Worm (Caenorhabditis elegans): ENCODE measurements around the gene Y50D7A.8.

The Y50D7A.8 gene

ce11 chrIII:343141-343345 lies at the start of gene Y50D7A.8:
Y50D7A.8 (minus strand) TSS chrIII:343241.
- no peak for TF ChIP-seq aly-1 (tag; optimal IDR thresholded peaks at IDR 0.05)
- no peak for TF ChIP-seq scrt-1 (GFP tag; IDR thresholded peaks at IDR 0.05)
- no peak for TF ChIP-seq hnd-1 (tag; optimal IDR thresholded peaks at IDR 0.05)
- no peak for TF ChIP-seq tra-4 (tag; optimal IDR thresholded peaks at IDR 0.05)

ce11 chrIII:385068-385467 lies 42.0 kb upstream of the Y50D7A.8 start:
- TF ChIP-seq scrt-1 (GFP tag; IDR thresholded peaks at IDR 0.05) (no peak), ceh-36 (tag; optimal IDR thresholded peaks at IDR 0.05) (no peak), B0310.2 (tag; optimal IDR thresholded peaks at IDR 0.05) (no peak), tbx-37 (GFP tag; conservative IDR thresholded peaks at IDR 0.05) (no peak), pes-1 (GFP tag; IDR thresholded peaks at IDR 0.05) (no peak), sea-1 (GFP tag; conservative IDR thresholded peaks at IDR 0.05) (no peak), flt-1 (GFP tag; IDR thresholded peaks at IDR 0.05) (no peak), ceh-13 (GFP tag; optimal IDR thresholded peaks at IDR 0.05) (no peak), ets-7 (tag; optimal IDR thresholded peaks at IDR 0.05) (no peak), ama-1 (optimal IDR thresholded peaks at IDR 0.05) (no peak), tbx-11 (GFP tag; IDR thresholded peaks at IDR 0.05) (no peak), hmg-4 (GFP tag; optimal IDR thresholded peaks at IDR 0.05) (no peak), F13C5.2 (tag; optimal IDR thresholded peaks at IDR 0.05) (no peak), aly-1 (tag; optimal IDR thresholded peaks at IDR 0.05) (no peak), hmbx-1 (tag; optimal IDR thresholded peaks at IDR 0.05) (no peak), tra-4 (tag; optimal IDR thresholded peaks at IDR 0.05) (no peak), hnd-1 (tag; optimal IDR thresholded peaks at IDR 0.05) (no peak)

ce11 chrIII:382470-382869 lies 39.4 kb upstream of the Y50D7A.8 start, which contains the start of gene K10F12.7:
K10F12.7 (minus strand) TSS chrIII:382570.
- TF ChIP-seq hmg-4 (GFP tag; optimal IDR thresholded peaks at IDR 0.05) (no peak), sea-1 (GFP tag; conservative IDR thresholded peaks at IDR 0.05) (no peak), scrt-1 (GFP tag; IDR thresholded peaks at IDR 0.05) (no peak), tbx-11 (GFP tag; IDR thresholded peaks at IDR 0.05) (no peak), hmbx-1 (tag; optimal IDR thresholded peaks at IDR 0.05) (no peak), F13C5.2 (tag; optimal IDR thresholded peaks at IDR 0.05) (no peak), aly-1 (tag; optimal IDR thresholded peaks at IDR 0.05) (no peak), ceh-13 (GFP tag; optimal IDR thresholded peaks at IDR 0.05) (no peak), flt-1 (GFP tag; IDR thresholded peaks at IDR 0.05) (no peak), B0310.2 (tag; optimal IDR thresholded peaks at IDR 0.05) (no peak), pes-1 (GFP tag; IDR thresholded peaks at IDR 0.05) (no peak), tra-4 (tag; optimal IDR thresholded peaks at IDR 0.05) (no peak)

- TF ChIP-seq sea-1 (GFP tag; conservative IDR thresholded peaks at IDR 0.05) = no peak
- TF ChIP-seq aly-1 (tag; optimal IDR thresholded peaks at IDR 0.05) = no peak
- TF ChIP-seq ama-1 (optimal IDR thresholded peaks at IDR 0.05) = no peak
- no peak for TF ChIP-seq tbx-11 (GFP tag; IDR thresholded peaks at IDR 0.05)
- no peak for TF ChIP-seq ceh-36 (tag; optimal IDR thresholded peaks at IDR 0.05)
- TF ChIP-seq hmg-4 (GFP tag; optimal IDR thresholded peaks at IDR 0.05) = no peak
- no peak for TF ChIP-seq scrt-1 (GFP tag; IDR thresholded peaks at IDR 0.05)
- TF ChIP-seq B0310.2 (tag; optimal IDR thresholded peaks at IDR 0.05) = no peak
- no peak for TF ChIP-seq F13C5.2 (tag; optimal IDR thresholded peaks at IDR 0.05)
- TF ChIP-seq tra-4 (tag; optimal IDR thresholded peaks at IDR 0.05) = no peak
- TF ChIP-seq flt-1 (GFP tag; IDR thresholded peaks at IDR 0.05) = no peak
- TF ChIP-seq hmbx-1 (tag; optimal IDR thresholded peaks at IDR 0.05) = no peak
- no peak for TF ChIP-seq tbx-37 (GFP tag; conservative IDR thresholded peaks at IDR 0.05)
- TF ChIP-seq hnd-1 (tag; optimal IDR thresholded peaks at IDR 0.05) = no peak
- no peak for TF ChIP-seq ets-7 (tag; optimal IDR thresholded peaks at IDR 0.05)
- no peak for TF ChIP-seq ceh-13 (GFP tag; optimal IDR thresholded peaks at IDR 0.05)
- no peak for TF ChIP-seq pes-1 (GFP tag; IDR thresholded peaks at IDR 0.05)
Measured at ce11 chrIII:381198-381597, 38.2 kb upstream of the Y50D7A.8 start, which contains the start of gene gsto-3. gsto-3 (minus strand) TSS chrIII:381298.

- TF ChIP-seq aly-1 (tag; optimal IDR thresholded peaks at IDR 0.05) (no peak), scrt-1 (GFP tag; IDR thresholded peaks at IDR 0.05) (no peak), flt-1 (GFP tag; IDR thresholded peaks at IDR 0.05) (no peak), ama-1 (optimal IDR thresholded peaks at IDR 0.05) (no peak), tra-4 (tag; optimal IDR thresholded peaks at IDR 0.05) (no peak), tbx-11 (GFP tag; IDR thresholded peaks at IDR 0.05) (no peak), sea-1 (GFP tag; conservative IDR thresholded peaks at IDR 0.05) (no peak), hnd-1 (tag; optimal IDR thresholded peaks at IDR 0.05) (no peak), pes-1 (GFP tag; IDR thresholded peaks at IDR 0.05) (no peak), ceh-36 (tag; optimal IDR thresholded peaks at IDR 0.05) (no peak), hmg-4 (GFP tag; optimal IDR thresholded peaks at IDR 0.05) (no peak), B0310.2 (tag; optimal IDR thresholded peaks at IDR 0.05) (no peak), F13C5.2 (tag; optimal IDR thresholded peaks at IDR 0.05) (no peak), hmbx-1 (tag; optimal IDR thresholded peaks at IDR 0.05) (no peak), ceh-13 (GFP tag; optimal IDR thresholded peaks at IDR 0.05) (no peak), ets-7 (tag; optimal IDR thresholded peaks at IDR 0.05) (no peak), tbx-37 (GFP tag; conservative IDR thresholded peaks at IDR 0.05) (no peak)
Measured at ce11 chrIII:365649-366048, 22.6 kb upstream of the Y50D7A.8 start, which contains the start of gene pll-1. pll-1 (plus strand) TSS chrIII:365949.

- TF ChIP-seq ama-1 (optimal IDR thresholded peaks at IDR 0.05) (no peak), aly-1 (tag; optimal IDR thresholded peaks at IDR 0.05) (no peak), scrt-1 (GFP tag; IDR thresholded peaks at IDR 0.05) (no peak), tbx-11 (GFP tag; IDR thresholded peaks at IDR 0.05) (no peak), sea-1 (GFP tag; conservative IDR thresholded peaks at IDR 0.05) (no peak), ets-7 (tag; optimal IDR thresholded peaks at IDR 0.05) (no peak), pes-1 (GFP tag; IDR thresholded peaks at IDR 0.05) (no peak), hmbx-1 (tag; optimal IDR thresholded peaks at IDR 0.05) (no peak), ceh-13 (GFP tag; optimal IDR thresholded peaks at IDR 0.05) (no peak), hmg-4 (GFP tag; optimal IDR thresholded peaks at IDR 0.05) (no peak), flt-1 (GFP tag; IDR thresholded peaks at IDR 0.05) (no peak), B0310.2 (tag; optimal IDR thresholded peaks at IDR 0.05) (no peak), F13C5.2 (tag; optimal IDR thresholded peaks at IDR 0.05) (no peak), hnd-1 (tag; optimal IDR thresholded peaks at IDR 0.05) (no peak), tbx-37 (GFP tag; conservative IDR thresholded peaks at IDR 0.05) (no peak), tra-4 (tag; optimal IDR thresholded peaks at IDR 0.05) (no peak), ceh-36 (tag; optimal IDR thresholded peaks at IDR 0.05) (no peak)
Measured at ce11 chrIII:360315-360714, 17.3 kb upstream of the Y50D7A.8 start.

- TF ChIP-seq flt-1 (GFP tag; IDR thresholded peaks at IDR 0.05) (no peak), ceh-36 (tag; optimal IDR thresholded peaks at IDR 0.05) (no peak), ets-7 (tag; optimal IDR thresholded peaks at IDR 0.05) (no peak), B0310.2 (tag; optimal IDR thresholded peaks at IDR 0.05) (no peak), ama-1 (optimal IDR thresholded peaks at IDR 0.05) (no peak), hnd-1 (tag; optimal IDR thresholded peaks at IDR 0.05) (no peak), pes-1 (GFP tag; IDR thresholded peaks at IDR 0.05) (no peak), aly-1 (tag; optimal IDR thresholded peaks at IDR 0.05) (no peak), sea-1 (GFP tag; conservative IDR thresholded peaks at IDR 0.05) (no peak), ceh-13 (GFP tag; optimal IDR thresholded peaks at IDR 0.05) (no peak), hmbx-1 (tag; optimal IDR thresholded peaks at IDR 0.05) (no peak), F13C5.2 (tag; optimal IDR thresholded peaks at IDR 0.05) (no peak), hmg-4 (GFP tag; optimal IDR thresholded peaks at IDR 0.05) (no peak), scrt-1 (GFP tag; IDR thresholded peaks at IDR 0.05) (no peak)
Measured at ce11 chrIII:358106-358505, 15.1 kb upstream of the Y50D7A.8 start.

Measured in whole organism, early embryonic.